Fruit fly (Drosophila melanogaster) Kc167 (cell line): ENCODE data around the gene CG17344.

Source experiments
- Myc ChIP-seq: fragments of >200 bp; optimal IDR thresholded peaks from 2 replicates; lab custom pipeline; 2017; ENCODE audit warnings: missing external identifiers
- Sin3A ChIP-seq: fragments of >200 bp; optimal IDR thresholded peaks from 2 replicates; lab custom pipeline; 2018; ENCODE audit warnings: missing external identifiers
- h ChIP-seq: fragments of >200 bp; optimal IDR thresholded peaks from 3 replicates; lab custom pipeline; 2018; ENCODE audit warnings: missing external identifiers
- insv ChIP-seq: fragments of >200 bp; optimal IDR thresholded peaks from 3 replicates; lab custom pipeline; 2018; ENCODE audit warnings: missing external identifiers
- psq ChIP-seq: fragments of >200 bp; optimal IDR thresholded peaks from 2 replicates; lab custom pipeline; 2017; ENCODE audit warnings: missing external identifiers
- ttk ChIP-seq: sonication (Bioruptor generic); optimal IDR thresholded peaks from 2 replicates; lab custom pipeline; 2017; ENCODE audit warnings: missing external identifiers

CG17344 gene

dm6 chr2L:19142176-19142870, 40.5 kb downstream of the CG17344 start:
- TF ChIP-seq h (no peak), ttk (lab: Kevin White, UChicago) (no peak), Sin3A (lab: Kevin White, UChicago) (no peak), insv (lab: Kevin White, UChicago) (no peak), psq (lab: Kevin White, UChicago) (no peak), Myc (lab: Kevin White, UChicago) (no peak)

dm6 chr2L:19144115-19144514, 42.3 kb downstream of the CG17344 start:
- TF ChIP-seq insv (lab: Kevin White, UChicago) (no peak), ttk (lab: Kevin White, UChicago) (no peak), h (no peak), Sin3A (lab: Kevin White, UChicago) (no peak), Myc (lab: Kevin White, UChicago) (no peak), psq (lab: Kevin White, UChicago) (no peak)

- no peak for TF ChIP-seq h
Observed at dm6 chr2L:19146047-19146446, 44.2 kb downstream of the CG17344 start.

dm6 chr2L:19146645-19147044, 44.8 kb downstream of the CG17344 start:
- TF ChIP-seq Myc (lab: Kevin White, UChicago) (no peak), Sin3A (lab: Kevin White, UChicago) (no peak), h (no peak), ttk (lab: Kevin White, UChicago) (no peak), insv (lab: Kevin White, UChicago) (no peak), psq (lab: Kevin White, UChicago) (no peak)
